Worm (Caenorhabditis elegans) whole organism, L4 larva: ENCODE data around the gene srx-36.

Experiments
- F26F4.8 ChIP-seq: fragments of 200-800 bp; sonication (Bioruptor generic); conservative IDR thresholded peaks from 2 replicates; pipeline ENCODE4 v1.3.6; 2022; ENCODE audit warnings: missing genetic modification characterization, missing compliant biosample characterization
- R02D3.7 ChIP-seq: fragments of 150-350 bp; sonication (generic microtip); optimal IDR thresholded peaks from 3 replicates; lab custom pipeline; 2014; ENCODE audit warnings: missing biosample characterization, missing genetic modification characterization
- Y105C5A.15 ChIP-seq: fragments of 200-800 bp; sonication (Bioruptor generic); IDR thresholded peaks from 2 replicates; pipeline ENCODE4 v1.3.6; 2022; ENCODE audit warnings: missing genetic modification characterization, missing compliant biosample characterization
- Y48G9A.11 ChIP-seq: fragments of 200-800 bp; sonication (Bioruptor generic); IDR thresholded peaks from 2 replicates; pipeline ENCODE4 v1.3.6; 2022; ENCODE audit warnings: missing genetic modification reagents, missing genetic modification characterization, missing compliant biosample characterization
- Y75B8A.6 ChIP-seq: fragments of 200-800 bp; sonication (Bioruptor generic); IDR thresholded peaks from 2 replicates; pipeline ENCODE4 v1.3.6; 2022; ENCODE audit warnings: missing genetic modification reagents, missing genetic modification characterization, missing compliant biosample characterization
- ZK546.5 ChIP-seq, 2 experiments: sonication (generic microtip); optimal IDR thresholded peaks; 2 replicates each; lab custom pipeline; 2017; ENCODE audit warnings: missing biosample characterization in 2 of 2, missing genetic modification characterization in 2 of 2
- aly-2 ChIP-seq: sonication (generic microtip); optimal IDR thresholded peaks from 2 replicates; lab custom pipeline; 2018; ENCODE audit warnings: missing biosample characterization, missing genetic modification characterization
- ama-1 ChIP-seq: fragments of 150-350 bp; optimal IDR thresholded peaks from 2 replicates; lab custom pipeline; 2014; ENCODE audit warnings: inconsistent platforms, mixed read lengths
- attf-4 ChIP-seq: sonication (generic microtip); optimal IDR thresholded peaks from 3 replicates; lab custom pipeline; 2017; ENCODE audit warnings: missing biosample characterization, missing genetic modification characterization
- ceh-20 ChIP-seq: fragments of 200-800 bp; sonication (Bioruptor generic); IDR thresholded peaks from 2 replicates; pipeline ENCODE4 v1.3.6; 2022; ENCODE audit warnings: missing genetic modification reagents, missing genetic modification characterization, missing compliant biosample characterization
- ceh-62 ChIP-seq: sonication (generic microtip); optimal IDR thresholded peaks from 2 replicates; lab custom pipeline; 2017; ENCODE audit warnings: missing biosample characterization, missing genetic modification characterization
- cey-2 ChIP-seq: sonication (generic microtip); optimal IDR thresholded peaks from 3 replicates; lab custom pipeline; 2017; ENCODE audit warnings: missing genetic modification characterization, mild to moderate bottlenecking, missing compliant biosample characterization, antibody characterized with exemption, borderline replicate concordance; ENCODE audit not compliant: insufficient read depth
- ctbp-1 ChIP-seq: fragments of 200-800 bp; sonication (Bioruptor generic); IDR thresholded peaks from 2 replicates; pipeline ENCODE4 v1.3.6; 2022; ENCODE audit warnings: missing genetic modification reagents, missing genetic modification characterization, missing compliant biosample characterization
- daf-12 ChIP-seq: fragments of 150-350 bp; optimal IDR thresholded peaks from 2 replicates; lab custom pipeline; 2014; ENCODE audit warnings: missing biosample characterization, missing genetic modification reagents, missing genetic modification characterization
- daf-16 ChIP-seq, 3 experiments: sonication (generic microtip); optimal IDR thresholded peaks; 2 replicates each; lab custom pipeline; 2016 to 2017; ENCODE audit warnings: missing genetic modification characterization in 3 of 3, missing genetic modification reagents in 3 of 3, mild to moderate bottlenecking in 2 of 3, missing compliant biosample characterization in 2 of 3, missing biosample characterization in 1 of 3, moderate library complexity in 1 of 3
- daf-19 ChIP-seq: fragments of 200-800 bp; sonication (Bioruptor generic); conservative IDR thresholded peaks from 2 replicates; pipeline ENCODE4 v1.3.6; 2022; ENCODE audit warnings: missing genetic modification characterization, missing compliant biosample characterization
- dmd-6 ChIP-seq: fragments of 200-800 bp; sonication (Bioruptor generic); IDR thresholded peaks from 2 replicates; pipeline ENCODE4 v1.3.6; 2022; ENCODE audit warnings: missing genetic modification reagents, missing genetic modification characterization, missing compliant biosample characterization
- dmd-9 ChIP-seq: fragments of 200-800 bp; sonication (Bioruptor generic); IDR thresholded peaks from 2 replicates; pipeline ENCODE4 v1.3.6; 2022; ENCODE audit warnings: missing genetic modification reagents, missing genetic modification characterization, missing compliant biosample characterization
- dpl-1 ChIP-seq: fragments of 150-350 bp; optimal IDR thresholded peaks from 2 replicates; lab custom pipeline; 2014; ENCODE audit warnings: missing biosample characterization, missing genetic modification reagents, missing genetic modification characterization
- duxl-1 ChIP-seq: sonication (generic microtip); optimal IDR thresholded peaks from 2 replicates; lab custom pipeline; 2016; ENCODE audit warnings: mild to moderate bottlenecking, missing genetic modification characterization, moderate library complexity, missing compliant biosample characterization; ENCODE audit not compliant: poor library complexity
- dve-1 ChIP-seq: sonication (generic microtip); optimal IDR thresholded peaks from 2 replicates; lab custom pipeline; 2017; ENCODE audit warnings: antibody characterized with exemption, mild to moderate bottlenecking, missing genetic modification characterization, missing compliant biosample characterization; ENCODE audit not compliant: insufficient read depth
- egl-27 ChIP-seq: sonication (generic microtip); optimal IDR thresholded peaks from 3 replicates; lab custom pipeline; 2017; ENCODE audit warnings: missing biosample characterization, missing genetic modification reagents, missing genetic modification characterization
- fos-1 ChIP-seq: fragments of 150-350 bp; optimal IDR thresholded peaks from 2 replicates; lab custom pipeline; 2014; ENCODE audit warnings: missing biosample characterization, missing genetic modification characterization
- gei-8 ChIP-seq: fragments of 200-800 bp; sonication (Bioruptor generic); optimal IDR thresholded peaks from 2 replicates; lab custom pipeline; 2018; ENCODE audit warnings: mild to moderate bottlenecking, missing genetic modification characterization, missing compliant biosample characterization
- hlh-11 ChIP-seq: fragments of 200-800 bp; sonication (Bioruptor generic); optimal IDR thresholded peaks from 2 replicates; lab custom pipeline; 2018; ENCODE audit warnings: mild to moderate bottlenecking, missing genetic modification characterization, missing compliant biosample characterization
- hlh-30 ChIP-seq: sonication (generic microtip); optimal IDR thresholded peaks from 2 replicates; lab custom pipeline; 2017; ENCODE audit warnings: antibody characterized with exemption, mild to moderate bottlenecking, missing genetic modification characterization, missing compliant biosample characterization; ENCODE audit not compliant: insufficient read depth
- jun-1 ChIP-seq: fragments of 150-350 bp; optimal IDR thresholded peaks from 2 replicates; lab custom pipeline; 2014; ENCODE audit warnings: missing biosample characterization, missing genetic modification reagents, missing genetic modification characterization
- lin-39 ChIP-seq: fragments of 150-350 bp; optimal IDR thresholded peaks from 2 replicates; lab custom pipeline; 2014; ENCODE audit warnings: missing biosample characterization, missing genetic modification reagents, missing genetic modification characterization
- lsy-2 ChIP-seq, 2 experiments: fragments of 150-350 bp in 1 of 2; sonication (generic microtip) in 1 of 2; optimal IDR thresholded peaks; 2 replicates each; lab custom pipeline; 2014 to 2017; ENCODE audit warnings: missing biosample characterization in 2 of 2, missing genetic modification characterization in 2 of 2
- mdl-1 ChIP-seq, 2 experiments: fragments of 150-350 bp in 1 of 2; sonication (generic microtip) in 1 of 2; optimal IDR thresholded peaks; 2 replicates each; lab custom pipeline; 2014 to 2017; ENCODE audit warnings: missing biosample characterization in 2 of 2, missing genetic modification characterization in 2 of 2
- mxl-3 ChIP-seq: fragments of 200-800 bp; sonication (Bioruptor generic); optimal IDR thresholded peaks from 2 replicates; lab custom pipeline; 2018; ENCODE audit warnings: mild to moderate bottlenecking, missing genetic modification characterization, missing compliant biosample characterization
- nhr-48 ChIP-seq: sonication (generic microtip); optimal IDR thresholded peaks from 2 replicates; lab custom pipeline; 2016; ENCODE audit warnings: mild to moderate bottlenecking, missing genetic modification characterization, missing compliant biosample characterization
- nhr-6 ChIP-seq: fragments of 150-350 bp; optimal IDR thresholded peaks from 2 replicates; lab custom pipeline; 2014; ENCODE audit warnings: missing biosample characterization, missing genetic modification characterization
- pha-4 ChIP-seq, 2 experiments: fragments of 150-350 bp in 1 of 2; fragments of 200-800 bp in 1 of 2; sonication (Bioruptor generic) in 1 of 2; IDR thresholded peaks in 1 of 2; optimal IDR thresholded peaks in 1 of 2; 2 replicates each; pipeline versions ENCODE4 v1.3.6 to Lab custom; 2014 to 2022; ENCODE audit warnings: missing genetic modification characterization in 2 of 2, missing genetic modification reagents in 2 of 2, missing biosample characterization in 1 of 2, missing compliant biosample characterization in 1 of 2
- php-3 ChIP-seq: fragments of 200-800 bp; sonication (Bioruptor generic); IDR thresholded peaks from 2 replicates; pipeline ENCODE4 v1.3.6; 2022; ENCODE audit warnings: missing genetic modification reagents, missing genetic modification characterization, missing compliant biosample characterization
- pqm-1 ChIP-seq: sonication (generic microtip); optimal IDR thresholded peaks from 2 replicates; lab custom pipeline; 2017; ENCODE audit warnings: missing biosample characterization, missing genetic modification characterization
- saeg-2 ChIP-seq: fragments of 200-800 bp; sonication (Bioruptor generic); IDR thresholded peaks from 2 replicates; pipeline ENCODE4 v1.3.6; 2022; ENCODE audit warnings: missing genetic modification reagents, missing genetic modification characterization, missing compliant biosample characterization
- sdz-12 ChIP-seq: fragments of 200-800 bp; sonication (Bioruptor generic); optimal IDR thresholded peaks from 2 replicates; lab custom pipeline; 2018; ENCODE audit warnings: mild to moderate bottlenecking, missing genetic modification characterization, missing compliant biosample characterization
- skn-1 ChIP-seq: fragments of 150-350 bp; optimal IDR thresholded peaks from 2 replicates; lab custom pipeline; 2014; ENCODE audit warnings: missing biosample characterization, missing genetic modification characterization
- snpc-4 ChIP-seq: fragments of 150-350 bp; optimal IDR thresholded peaks from 2 replicates; lab custom pipeline; 2014; ENCODE audit warnings: missing biosample characterization, missing genetic modification characterization
- spr-1 ChIP-seq: sonication (generic microtip); optimal IDR thresholded peaks from 2 replicates; lab custom pipeline; 2016; ENCODE audit warnings: mild to moderate bottlenecking, missing genetic modification characterization, missing compliant biosample characterization
- unc-62 ChIP-seq, 3 experiments: fragments of 150-350 bp in 1 of 3; sonication (generic microtip); optimal IDR thresholded peaks in 2 of 3; peaks in 1 of 3; 1 replicate in 1 of 3; 2 replicates in 2 of 3; lab custom pipeline; 2014 to 2017; ENCODE audit warnings: missing biosample characterization in 3 of 3, missing genetic modification characterization in 3 of 3, missing genetic modification reagents in 3 of 3, missing genotype in 1 of 3
- zag-1 ChIP-seq: fragments of 150-350 bp; optimal IDR thresholded peaks from 2 replicates; lab custom pipeline; 2014; ENCODE audit warnings: missing biosample characterization, missing genetic modification characterization
- zfp-2 ChIP-seq: sonication (generic microtip); optimal IDR thresholded peaks from 2 replicates; lab custom pipeline; 2016; ENCODE audit warnings: mild to moderate bottlenecking, missing genetic modification characterization, missing compliant biosample characterization
- ztf-7 ChIP-seq: fragments of 150-350 bp; optimal IDR thresholded peaks from 2 replicates; lab custom pipeline; 2014; ENCODE audit warnings: missing biosample characterization, missing genetic modification characterization

The srx-36 gene

DNA sequence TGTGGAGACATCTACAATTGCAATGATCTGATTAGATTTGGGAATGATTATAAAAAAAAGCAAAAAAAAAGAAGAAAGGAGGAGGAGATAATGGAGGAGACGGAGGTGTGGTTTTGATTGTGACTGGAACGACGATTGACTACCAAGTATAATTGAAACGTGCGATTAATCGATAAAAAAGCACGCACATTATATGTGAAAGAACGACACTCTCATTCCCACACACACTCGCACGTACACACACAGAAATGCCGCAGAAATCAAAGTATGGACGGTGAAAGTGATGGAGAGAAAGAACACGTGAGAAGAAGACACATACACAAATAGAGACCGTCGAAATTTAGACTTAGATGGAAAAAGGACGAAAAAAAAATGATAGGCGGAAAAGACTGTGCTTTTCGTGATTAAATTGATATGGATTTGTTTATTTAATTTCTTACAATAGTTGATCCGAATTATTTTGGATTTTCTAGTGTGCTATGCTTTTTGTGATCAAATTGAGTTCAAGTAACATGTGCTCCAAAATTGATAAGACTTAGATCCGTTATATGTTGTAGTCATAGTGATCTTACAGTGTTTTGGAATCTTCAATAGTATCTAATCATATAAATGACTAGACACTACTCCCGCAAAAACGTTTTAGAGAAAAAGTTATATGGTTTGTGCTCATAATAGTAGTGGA, 37.0 kb downstream of the srx-36 start, which contains the start of gene nhr-135 (continued):
- TF ChIP-seq Y75B8A.6 (GFP tag; lab: Robert Waterston, UW) (no peak), hlh-11 (tag; lab: Kevin White, UChicago) (peak; percentile 93), mdl-1 (tag; optimal IDR thresholded peaks at IDR 0.05; lab: Kevin White, UChicago) (peak; percentile 82 to 97), dpl-1 (no peak), zag-1 (tag; lab: Kevin White, UChicago) (no peak), Y105C5A.15 (GFP tag; lab: Robert Waterston, UW) (no peak), daf-16 (GFP tag; optimal IDR thresholded peaks at IDR 0.05; lab: Kevin White, UChicago) (peak in 1 of 2 experiments; percentile 7), daf-16 (tag; optimal IDR thresholded peaks at IDR 0.05; lab: Kevin White, UChicago) (peak; percentile 84), gei-8 (GFP tag; lab: Kevin White, UChicago) (peak; percentile 4), lin-39 (tag; lab: Kevin White, UChicago) (no peak), skn-1 (no peak), ceh-62 (tag; lab: Kevin White, UChicago) (no peak), lsy-2 (tag; optimal IDR thresholded peaks at IDR 0.05; lab: Kevin White, UChicago) (peak in 1 of 2 experiments; percentile 46), R02D3.7 (tag; lab: Kevin White, UChicago) (no peak), Y48G9A.11 (GFP tag; lab: Robert Waterston, UW) (no peak), F26F4.8 (GFP tag; lab: Robert Waterston, UW) (no peak), saeg-2 (GFP tag; lab: Robert Waterston, UW) (0 out of 2 replicates have a peak, but pooled peaks have one; percentile 45), sdz-12 (GFP tag; lab: Kevin White, UChicago) (no peak), daf-19 (no peak), daf-12 (tag; lab: Kevin White, UChicago) (no peak), pqm-1 (peak; percentile 57), ceh-20 (GFP tag; lab: Robert Waterston, UW) (no peak), ZK546.5 (tag; optimal IDR thresholded peaks at IDR 0.05; lab: Kevin White, UChicago) (no peak), ztf-7 (tag; lab: Kevin White, UChicago) (peak; percentile 32), egl-27 (tag; lab: Kevin White, UChicago) (no peak), dmd-6 (GFP tag; lab: Robert Waterston, UW) (peak; percentile 94), mxl-3 (GFP tag; lab: Kevin White, UChicago) (peak; percentile 87)

DNA sequence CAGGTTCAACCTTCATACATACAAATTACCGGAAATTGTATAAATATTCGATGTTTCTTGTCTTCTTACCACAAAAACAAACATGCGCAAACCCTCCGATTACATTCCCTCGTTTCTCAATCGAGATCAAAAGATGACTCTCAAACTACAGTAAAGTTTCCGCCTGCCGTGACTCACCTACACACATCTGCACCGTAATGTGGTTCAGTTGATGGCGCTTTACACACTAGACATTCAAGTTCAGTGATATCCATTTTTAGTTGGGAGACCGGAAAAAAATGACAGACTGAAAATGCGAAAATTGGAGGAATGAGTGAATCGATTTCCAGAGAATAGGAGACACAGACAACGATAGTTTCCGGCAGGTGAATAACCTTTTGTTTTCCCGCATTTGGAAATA, 39.6 kb downstream of the srx-36 start, which contains the start of gene nhr-286:
Gene nhr-286 (minus strand): TSS at position 324 of the 400 bp plus-strand sequence.
- TF ChIP-seq ama-1, result peak; percentile 25
- TF ChIP-seq dve-1 (tag; lab: Kevin White, UChicago), result peak; percentile 32
- no peak for TF ChIP-seq php-3 (GFP tag; lab: Robert Waterston, UW)
- TF ChIP-seq hlh-30 (tag; lab: Kevin White, UChicago), result peak; percentile 13
- TF ChIP-seq duxl-1, result no peak
- TF ChIP-seq pha-4 (GFP tag; IDR thresholded peaks at IDR 0.05; lab: Robert Waterston, UW), result no peak
- no peak for TF ChIP-seq pha-4 (tag; optimal IDR thresholded peaks at IDR 0.05; lab: Kevin White, UChicago)

ce11 chrV:7089217-7089616, 41.7 kb downstream of the srx-36 start:
- no peak for TF ChIP-seq ctbp-1
- TF ChIP-seq aly-2, result no peak
- no peak for TF ChIP-seq zfp-2
- no peak for TF ChIP-seq nhr-6 (tag; lab: Kevin White, UChicago)
- TF ChIP-seq fos-1 (tag; lab: Kevin White, UChicago), result no peak
- no peak for TF ChIP-seq Y105C5A.15 (GFP tag; lab: Robert Waterston, UW)
- no peak for TF ChIP-seq spr-1 (tag; lab: Kevin White, UChicago)
- peak; percentile 80 for TF ChIP-seq hlh-30 (tag; lab: Kevin White, UChicago)
- TF ChIP-seq dmd-6 (GFP tag; lab: Robert Waterston, UW), result peak; percentile 81
- TF ChIP-seq unc-62 (GFP tag; optimal IDR thresholded peaks at IDR 0.05 in 1 of 2; lab: Kevin White, UChicago), result peak in 1 of 2 experiments; percentile 84
- no peak for TF ChIP-seq unc-62 (tag; optimal IDR thresholded peaks at IDR 0.05; lab: Kevin White, UChicago)
- no peak for TF ChIP-seq pha-4 (GFP tag; IDR thresholded peaks at IDR 0.05; lab: Robert Waterston, UW)
- TF ChIP-seq pha-4 (tag; optimal IDR thresholded peaks at IDR 0.05; lab: Kevin White, UChicago), result no peak
- no peak for TF ChIP-seq skn-1
- peak; percentile 40 for TF ChIP-seq nhr-48 (tag; lab: Kevin White, UChicago)
- TF ChIP-seq dmd-9 (GFP tag; lab: Robert Waterston, UW), result no peak
- no peak for TF ChIP-seq cey-2 (tag; lab: Kevin White, UChicago)
- TF ChIP-seq snpc-4 (tag; lab: Kevin White, UChicago), result no peak
- no peak for TF ChIP-seq jun-1 (tag; lab: Kevin White, UChicago)
- no peak for TF ChIP-seq attf-4 (tag; lab: Kevin White, UChicago)
- TF ChIP-seq lin-39 (tag; lab: Kevin White, UChicago), result no peak
